Fruit fly (Drosophila melanogaster): ENCODE results near the gene Socs16D.
A peak's percentile ranks its signal among the peaks of the same experiment; 100 is the strongest.

Gene Socs16D

DNA sequence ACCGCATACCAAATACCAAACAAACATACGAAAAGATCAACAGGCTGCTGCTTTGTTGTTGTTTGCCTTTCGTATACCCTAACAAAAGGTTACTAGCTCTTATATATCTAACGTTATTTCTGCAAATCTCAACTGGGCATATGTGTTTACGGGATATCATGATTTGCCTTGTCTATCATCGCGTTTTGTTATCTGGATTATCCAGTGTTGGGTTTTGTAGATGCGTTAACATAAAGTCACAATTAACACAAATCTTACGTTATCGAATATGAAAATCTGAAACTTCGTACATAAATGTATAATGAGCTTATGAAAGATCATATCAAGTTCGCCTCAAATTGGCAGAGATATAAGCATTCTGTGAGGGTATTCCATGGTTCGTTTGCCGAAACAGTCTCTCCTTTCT, 2.9 kb upstream of the Socs16D start (continued):
- TF ChIP-seq amos (GFP tag; IDR thresholded peaks at IDR 0.05; ENCODE audit: partially characterized antibody) (no peak), CG7357 (GFP tag; IDR thresholded peaks at IDR 0.05) (no peak), CG11093 (GFP tag; IDR thresholded peaks at IDR 0.05) (no peak), cas (GFP tag; IDR thresholded peaks at IDR 0.05) (no peak), ham (GFP tag; IDR thresholded peaks at IDR 0.05) (no peak), Max (GFP tag; optimal IDR thresholded peaks at IDR 0.05) (no peak), CG7786 (GFP tag; optimal IDR thresholded peaks at IDR 0.05) (peak; percentile 20), esg (GFP tag; conservative IDR thresholded peaks at IDR 0.05) (no peak), zen2 (GFP tag; IDR thresholded peaks at IDR 0.05; ENCODE audit: partially characterized antibody) (no peak), scrt (GFP tag; optimal IDR thresholded peaks at IDR 0.05) (no peak), Poxn (GFP tag; IDR thresholded peaks at IDR 0.05) (no peak), kah (GFP tag; optimal IDR thresholded peaks at IDR 0.05) (peak; percentile 25), CG33557 (GFP tag; optimal IDR thresholded peaks at IDR 0.05) (peak; percentile 58), jumu (GFP tag; optimal IDR thresholded peaks at IDR 0.05) (peak; percentile 7), CG4707 (GFP tag; optimal IDR thresholded peaks at IDR 0.05) (no peak), gsb-n (tag; optimal IDR thresholded peaks at IDR 0.05) (peak; percentile 6), en (GFP tag; optimal IDR thresholded peaks at IDR 0.05) (no peak), wor (GFP tag; IDR thresholded peaks at IDR 0.05) (no peak), ken (GFP tag; IDR thresholded peaks at IDR 0.05) (no peak), abd-A (tag; optimal IDR thresholded peaks at IDR 0.05) (no peak), CG14710 (tag; optimal IDR thresholded peaks at IDR 0.05) (peak; percentile 57), pzg (GFP tag; optimal IDR thresholded peaks at IDR 0.05) (no peak), usp (GFP tag; optimal IDR thresholded peaks at IDR 0.05) (no peak), CG4820 (GFP tag; optimal IDR thresholded peaks at IDR 0.05) (no peak), dpn (GFP tag; optimal IDR thresholded peaks at IDR 0.05) (peak in 1 of 2 experiments; percentile 14), CG8089 (GFP tag; optimal IDR thresholded peaks at IDR 0.05) (no peak), CG5180 (GFP tag; optimal IDR thresholded peaks at IDR 0.05) (no peak), CG3838 (GFP tag; optimal IDR thresholded peaks at IDR 0.05) (no peak), cad (GFP tag; optimal IDR thresholded peaks at IDR 0.05) (no peak), CG9932 (GFP tag; IDR thresholded peaks at IDR 0.05) (no peak), mirr (GFP tag; optimal IDR thresholded peaks at IDR 0.05) (no peak), CG4282 (GFP tag; optimal IDR thresholded peaks at IDR 0.05) (no peak), CoRest (tag; optimal IDR thresholded peaks at IDR 0.05) (peak; percentile 28), CG10209 (GFP tag; optimal IDR thresholded peaks at IDR 0.05) (peak; percentile 37), CG2202 (tag; optimal IDR thresholded peaks at IDR 0.05) (peak; percentile 12), H2.0 (GFP tag; IDR thresholded peaks at IDR 0.05) (no peak), HLHmδ (GFP tag; optimal IDR thresholded peaks at IDR 0.05) (no peak), emc (GFP tag; optimal IDR thresholded peaks at IDR 0.05) (no peak), CG32532 (GFP tag; IDR thresholded peaks at IDR 0.05) (no peak), CTCF (GFP tag; optimal IDR thresholded peaks at IDR 0.05) (no peak), CG12219 (GFP tag; optimal IDR thresholded peaks at IDR 0.05) (no peak), CG4328 (GFP tag; optimal IDR thresholded peaks at IDR 0.05) (no peak), CG2199 (GFP tag; IDR thresholded peaks at IDR 0.05) (0 out of 3 replicates have a peak, but pooled peaks have one; percentile 8), chinmo (GFP tag; IDR thresholded peaks at IDR 0.05; ENCODE audit: partially characterized antibody) (no peak), CG6272 (GFP tag; IDR thresholded peaks at IDR 0.05) (no peak), pros (GFP tag; optimal IDR thresholded peaks at IDR 0.05) (no peak), gem (tag; optimal IDR thresholded peaks at IDR 0.05) (peak; percentile 61), Fer1 (GFP tag; optimal IDR thresholded peaks at IDR 0.05) (no peak), nmo (GFP tag; optimal IDR thresholded peaks at IDR 0.05) (peak; percentile 35), kay (GFP tag; optimal IDR thresholded peaks at IDR 0.05) (no peak), grn (GFP tag; optimal IDR thresholded peaks at IDR 0.05) (no peak), ab (GFP tag; optimal IDR thresholded peaks at IDR 0.05) (peak; percentile 28)
